Fruit fly (Drosophila melanogaster): ENCODE results near the gene Mtl.

Gene Mtl

dm6 chr3R:27655109-27655508, 18.9 kb downstream of the Mtl start:
- TF ChIP-seq topi (GFP tag; optimal IDR thresholded peaks at IDR 0.05) (no peak), CG6163 (GFP tag; IDR thresholded peaks at IDR 0.05) (peak; percentile 75), CG15336 (GFP tag; IDR thresholded peaks at IDR 0.05) (peak; percentile 64), CG11294 (GFP tag; IDR thresholded peaks at IDR 0.05) (no peak; the same call in 1 of the 2 replicates), CG7368 (GFP tag; optimal IDR thresholded peaks at IDR 0.05) (no peak), CG10669 (GFP tag; optimal IDR thresholded peaks at IDR 0.05) (peak; percentile 34), CG31627 (GFP tag; optimal IDR thresholded peaks at IDR 0.05) (no peak), Eip93F (GFP tag; optimal IDR thresholded peaks at IDR 0.05) (no peak), CG10631 (GFP tag; optimal IDR thresholded peaks at IDR 0.05) (no peak), CG11902 (GFP tag; optimal IDR thresholded peaks at IDR 0.05) (no peak), Hr4 (GFP tag; optimal IDR thresholded peaks at IDR 0.05) (peak; percentile 37), Smox (GFP tag; optimal IDR thresholded peaks at IDR 0.05) (peak; percentile 2), CG8119 (GFP tag; IDR thresholded peaks at IDR 0.05) (peak; percentile 35; the same call in 1 of the 3 replicates), Lpt (GFP tag; optimal IDR thresholded peaks at IDR 0.05) (peak; percentile 1), CG3919 (GFP tag; optimal IDR thresholded peaks at IDR 0.05) (peak; percentile 26), CG6276 (GFP tag; optimal IDR thresholded peaks at IDR 0.05) (peak; percentile 57), CG11762 (GFP tag; optimal IDR thresholded peaks at IDR 0.05; ENCODE audit: insufficient read depth) (peak; percentile 11), lz (GFP tag; optimal IDR thresholded peaks at IDR 0.05) (peak; percentile 10), CG6808 (GFP tag; optimal IDR thresholded peaks at IDR 0.05) (no peak), achi (GFP tag; optimal IDR thresholded peaks at IDR 0.05) (peak; percentile 42), CG8632 (GFP tag; optimal IDR thresholded peaks at IDR 0.05) (peak; percentile 10), OdsH (GFP tag; optimal IDR thresholded peaks at IDR 0.05) (peak; percentile 46), fd59A (GFP tag; optimal IDR thresholded peaks at IDR 0.05) (no peak), dac (GFP tag; optimal IDR thresholded peaks at IDR 0.05) (peak; percentile 10), Ets96B (tag; optimal IDR thresholded peaks at IDR 0.05) (peak; percentile 40), pdm3 (GFP tag; optimal IDR thresholded peaks at IDR 0.05) (peak; percentile 35), eg (GFP tag; IDR thresholded peaks at IDR 0.05) (peak; percentile 69; the same call in 2 of the 3 replicates), CG32006 (GFP tag; optimal IDR thresholded peaks at IDR 0.05) (peak; percentile 58), svp (GFP tag) (peak; percentile 62), Sox15 (GFP tag; optimal IDR thresholded peaks at IDR 0.05) (no peak), Eip78C (GFP tag) (peak; percentile 69), Eip75B (GFP tag; optimal IDR thresholded peaks at IDR 0.05) (peak; percentile 40), salr (GFP tag; optimal IDR thresholded peaks at IDR 0.05) (peak in 1 of 2 experiments; percentile 25), acj6 (GFP tag; optimal IDR thresholded peaks at IDR 0.05) (peak; percentile 16)

dm6 chr3R:27656686-27657535, 20.7 kb downstream of the Mtl start, which contains the start of gene tau:
Gene tau (minus strand): TSS chr3R:27656996.
- TF ChIP-seq CG31627 (GFP tag; optimal IDR thresholded peaks at IDR 0.05): no peak
- TF ChIP-seq Smox (GFP tag; optimal IDR thresholded peaks at IDR 0.05): no peak
- TF ChIP-seq CG3919 (GFP tag; optimal IDR thresholded peaks at IDR 0.05): no peak
- no peak for TF ChIP-seq CG4318 (GFP tag; optimal IDR thresholded peaks at IDR 0.05)
- no peak for TF ChIP-seq dac (GFP tag; optimal IDR thresholded peaks at IDR 0.05)
- no peak for TF ChIP-seq CG34406 (GFP tag; optimal IDR thresholded peaks at IDR 0.05)
- no peak for TF ChIP-seq CG6808 (GFP tag; optimal IDR thresholded peaks at IDR 0.05)

dm6 chr3R:27660127-27660579, 23.9 kb downstream of the Mtl start, which contains the start of gene Mlc1:
Gene Mlc1 (minus strand): TSS chr3R:27660177.
- TF ChIP-seq CG7368 (GFP tag; optimal IDR thresholded peaks at IDR 0.05) (no peak), CG8119 (GFP tag; IDR thresholded peaks at IDR 0.05) (no peak), Met (GFP tag; optimal IDR thresholded peaks at IDR 0.05) (no peak)

Data from whole organism, prepupa.